Worm (Caenorhabditis elegans): ENCODE measurements around the gene fbxb-13.
"Not testable (repeated sequence)": the region's sequence is repeated elsewhere in the genome, so short reads cannot be mapped to it uniquely, and the experiment has no call there.

fbxb-13 gene

ce11 chrII:1761564-1761963 is 26.5 kb upstream of the fbxb-13 start, which contains the start of gene F36H5.4:
TSS of gene F36H5.4 (plus strand) at chrII:1761864.
- no peak for TF ChIP-seq hlh-15 (tag; optimal IDR thresholded peaks at IDR 0.05)
- no peak for TF ChIP-seq ama-1 (optimal IDR thresholded peaks at IDR 0.05)
- TF ChIP-seq ttx-3 (tag; optimal IDR thresholded peaks at IDR 0.05) = no peak
- no peak for TF ChIP-seq ceh-24 (tag; optimal IDR thresholded peaks at IDR 0.05)
- no peak for TF ChIP-seq gmeb-2 (tag; optimal IDR thresholded peaks at IDR 0.05)
- no peak for TF ChIP-seq F13H6.1 (tag; optimal IDR thresholded peaks at IDR 0.05)

ce11 chrII:1763072-1763471 is 25.0 kb upstream of the fbxb-13 start, which contains the start of gene math-28:
TSS of gene math-28 (plus strand) at chrII:1763372.
- no peak for TF ChIP-seq npax-4 (tag; optimal IDR thresholded peaks at IDR 0.05)
- no peak for TF ChIP-seq unc-42 (tag; optimal IDR thresholded peaks at IDR 0.05)
- no peak for TF ChIP-seq ceh-48 (tag; optimal IDR thresholded peaks at IDR 0.05)
- TF ChIP-seq pha-4 (tag; optimal IDR thresholded peaks at IDR 0.05) = no peak
- no peak for TF ChIP-seq nhr-232 (tag; optimal IDR thresholded peaks at IDR 0.05)
- no peak for TF ChIP-seq sox-2 (GFP tag; IDR thresholded peaks at IDR 0.05)
- TF ChIP-seq ceh-6 (GFP tag; optimal IDR thresholded peaks at IDR 0.05) = no peak

ce11 chrII:1766715-1767114 is 21.4 kb upstream of the fbxb-13 start:
- TF ChIP-seq ceh-18 (tag; optimal IDR thresholded peaks at IDR 0.05) (no peak), pqm-1 (tag; optimal IDR thresholded peaks at IDR 0.05) (no peak), ceh-6 (GFP tag; optimal IDR thresholded peaks at IDR 0.05) (no peak), hlh-8 (tag; optimal IDR thresholded peaks at IDR 0.05) (no peak), ets-4 (tag; optimal IDR thresholded peaks at IDR 0.05) (no peak), C38D4.7 (GFP tag; optimal IDR thresholded peaks at IDR 0.05) (no peak), fkh-10 (GFP tag; optimal IDR thresholded peaks at IDR 0.05) (no peak), mec-3 (tag; optimal IDR thresholded peaks at IDR 0.05; ENCODE audit: borderline replicate concordance) (no peak), sox-2 (GFP tag; IDR thresholded peaks at IDR 0.05) (no peak), K02D7.2 (tag; optimal IDR thresholded peaks at IDR 0.05) (no peak), lin-11 (tag; optimal IDR thresholded peaks at IDR 0.05) (no peak), ama-1 (optimal IDR thresholded peaks at IDR 0.05) (no peak), hlh-15 (tag; optimal IDR thresholded peaks at IDR 0.05) (no peak), sdc-2 (tag; optimal IDR thresholded peaks at IDR 0.05) (no peak), elt-2 (tag; optimal IDR thresholded peaks at IDR 0.05) (no peak), odd-2 (tag; optimal IDR thresholded peaks at IDR 0.05) (no peak), pha-4 (tag; optimal IDR thresholded peaks at IDR 0.05) (no peak), pros-1 (tag; optimal IDR thresholded peaks at IDR 0.05) (no peak)

DNA sequence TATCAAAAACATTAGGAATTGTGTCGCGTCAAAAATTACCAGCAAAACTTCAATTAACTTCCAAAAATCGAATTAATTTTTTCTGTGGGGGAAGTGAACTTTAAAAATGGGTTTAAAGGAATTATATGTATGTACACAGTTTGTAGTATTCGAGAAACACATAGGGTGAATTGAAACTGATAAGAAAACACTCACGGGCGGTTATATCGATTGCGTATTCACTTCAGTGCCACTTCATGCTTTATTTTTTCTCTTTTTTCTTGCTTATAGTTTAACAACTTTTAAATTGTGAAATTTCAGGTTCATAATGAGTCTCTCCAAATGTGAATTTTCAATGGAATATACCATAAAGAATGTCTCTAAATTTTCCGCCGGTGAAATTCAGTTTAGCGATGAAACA is 16.7 kb upstream of the fbxb-13 start, which contains the start of gene math-26:
math-26 (plus strand) TSS at position 301 of the 400 bp plus-strand sequence.
- TF ChIP-seq Y22D7AL.16, pax-1, tbx-7 (tag; optimal IDR thresholded peaks at IDR 0.05): not testable (repeated sequence)

DNA sequence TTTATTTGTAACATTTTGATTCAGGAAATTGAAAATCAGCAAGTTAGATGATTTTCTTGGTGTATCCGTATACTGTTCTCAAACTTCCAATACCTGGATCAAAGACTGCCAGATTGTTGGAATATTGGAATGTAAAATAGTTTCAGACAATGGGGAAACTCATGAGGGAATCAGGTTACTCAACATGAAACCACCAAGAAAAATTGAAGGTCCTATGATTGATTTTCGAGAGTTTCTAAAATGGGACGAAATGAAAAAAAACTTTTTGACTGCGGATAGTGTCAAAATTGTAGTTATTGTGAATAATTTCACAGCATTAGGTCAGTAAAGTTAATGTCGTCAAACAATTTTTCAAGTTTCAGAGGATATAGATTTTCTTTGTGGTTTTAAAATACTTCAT is 16.3 kb upstream of the fbxb-13 start, which contains the start of gene math-3:
math-3 (plus strand) TSS at position 301 of the 400 bp plus-strand sequence.
- TF ChIP-seq unc-3 (GFP tag; conservative IDR thresholded peaks at IDR 0.05) (no peak), unc-3 (tag; optimal IDR thresholded peaks at IDR 0.05) (no peak), ceh-19 (GFP tag; optimal IDR thresholded peaks at IDR 0.05) (no peak), ahr-1 (tag; optimal IDR thresholded peaks at IDR 0.05) (no peak), ceh-45 (GFP tag; IDR thresholded peaks at IDR 0.05) (no peak), T23F11.4 (GFP tag; optimal IDR thresholded peaks at IDR 0.05) (no peak), F13H6.1 (tag; optimal IDR thresholded peaks at IDR 0.05) (no peak), sox-4 (tag; optimal IDR thresholded peaks at IDR 0.05) (no peak), ceh-30 (tag; optimal IDR thresholded peaks at IDR 0.05) (no peak), ceh-22 (tag; optimal IDR thresholded peaks at IDR 0.05) (no peak), fax-1 (tag; optimal IDR thresholded peaks at IDR 0.05) (no peak), ceh-48 (tag; optimal IDR thresholded peaks at IDR 0.05) (no peak), fkh-10 (GFP tag; optimal IDR thresholded peaks at IDR 0.05) (no peak), hlh-30 (tag; optimal IDR thresholded peaks at IDR 0.05; ENCODE audit: insufficient read depth) (no peak), syd-9 (tag; optimal IDR thresholded peaks at IDR 0.05) (no peak), hlh-15 (tag; optimal IDR thresholded peaks at IDR 0.05) (no peak)

Measured in whole organism, late embryonic.